Worm (Caenorhabditis elegans) whole organism, midembryonic: ENCODE results near the gene arrd-1.

Experiments used
- T22C8.4 ChIP-seq: fragments of 200-800 bp; sonication (Bioruptor generic); IDR thresholded peaks from 2 replicates; pipeline ENCODE4 v1.3.6; 2022; ENCODE audit warnings: missing genetic modification characterization, missing compliant biosample characterization
- cog-1 ChIP-seq: sonication (generic microtip); optimal IDR thresholded peaks from 2 replicates; lab custom pipeline; 2016; ENCODE audit warnings: missing genetic modification characterization, missing compliant biosample characterization
- flt-1 ChIP-seq: fragments of 200-800 bp; sonication (Bioruptor generic); IDR thresholded peaks from 2 replicates; pipeline ENCODE4 v1.3.6; 2022; ENCODE audit warnings: missing genetic modification characterization, missing compliant biosample characterization
- klf-2 ChIP-seq: fragments of 200-800 bp; sonication (Bioruptor generic); conservative IDR thresholded peaks from 2 replicates; pipeline ENCODE4 v1.3.6; 2022; ENCODE audit warnings: missing genetic modification reagents, missing genetic modification characterization, missing compliant biosample characterization
- med-1 ChIP-seq: sonication (generic microtip); optimal IDR thresholded peaks from 2 replicates; lab custom pipeline; 2017; ENCODE audit warnings: missing genetic modification characterization, mild to moderate bottlenecking, missing compliant biosample characterization, antibody characterized with exemption, missing genetic modification reagents; ENCODE audit not compliant: insufficient read depth
- ref-1 ChIP-seq: fragments of 200-800 bp; sonication (Bioruptor generic); conservative IDR thresholded peaks from 2 replicates; pipeline ENCODE4 v1.3.6; 2022; ENCODE audit warnings: missing genetic modification reagents, missing genetic modification characterization, missing compliant biosample characterization
- tab-1 ChIP-seq: fragments of 200-800 bp; sonication (Bioruptor generic); IDR thresholded peaks from 2 replicates; pipeline ENCODE4 v1.3.6; 2022; ENCODE audit warnings: missing genetic modification characterization, missing compliant biosample characterization
- ztf-23 ChIP-seq: fragments of 200-800 bp; sonication (Bioruptor generic); IDR thresholded peaks from 2 replicates; pipeline ENCODE4 v1.3.6; 2022; ENCODE audit warnings: missing genetic modification reagents, missing genetic modification characterization, missing compliant biosample characterization
- ztf-29 ChIP-seq: fragments of 200-800 bp; sonication (Bioruptor generic); IDR thresholded peaks from 2 replicates; pipeline ENCODE4 v1.3.6; 2022; ENCODE audit warnings: missing genetic modification reagents, missing genetic modification characterization, missing compliant biosample characterization

The arrd-1 gene

DNA sequence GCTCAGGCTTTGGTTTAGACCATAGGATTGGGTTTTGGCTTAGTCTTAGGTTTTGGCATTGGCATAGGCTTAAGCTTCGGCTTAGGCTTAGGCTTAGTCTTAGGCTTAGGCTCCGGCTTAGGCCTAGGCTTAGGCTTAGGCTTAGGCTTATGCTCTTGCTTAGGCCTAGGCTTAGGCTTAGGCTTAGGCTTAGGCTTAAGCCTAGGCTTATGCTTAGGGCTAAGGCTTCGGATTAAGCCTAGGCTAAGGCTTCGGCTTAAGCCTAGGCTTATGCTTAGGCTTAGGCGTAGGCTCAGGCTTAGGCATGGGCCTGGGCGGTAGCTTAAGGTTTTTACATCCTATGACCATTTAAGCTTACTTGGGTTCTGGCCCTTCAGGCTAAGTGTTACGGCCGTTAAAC is 24.0 kb downstream of the arrd-1 start:
- TF ChIP-seq ztf-29 = peak; percentile 29; the same call in 1 of the 2 replicates
- TF ChIP-seq tab-1 (GFP tag; lab: Robert Waterston, UW) = no peak
- TF ChIP-seq ref-1 (GFP tag; lab: Robert Waterston, UW) = no peak
- no peak for TF ChIP-seq klf-2

DNA sequence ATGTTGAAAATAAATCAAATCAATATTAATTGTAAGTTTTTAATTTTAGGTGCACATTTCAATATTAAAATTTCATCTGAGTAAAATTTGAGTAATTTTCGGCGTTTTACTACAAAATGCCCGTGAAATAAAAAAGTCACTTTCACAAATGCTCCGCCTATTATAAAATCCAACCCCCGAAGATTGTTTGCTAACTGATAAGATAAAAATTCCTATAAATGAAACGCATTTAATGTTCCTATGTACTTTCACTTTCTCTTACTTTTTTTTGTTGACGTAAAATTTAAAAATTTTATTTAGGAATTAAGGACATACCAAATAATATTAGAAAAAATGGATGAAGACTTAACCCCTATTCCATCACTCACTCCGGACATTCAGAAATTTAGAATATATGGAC is 31.1 kb downstream of the arrd-1 start, which contains the start of gene sdz-24:
Gene sdz-24 (plus strand): TSS at position 301 of the 400 bp plus-strand sequence.
- TF ChIP-seq ref-1 (GFP tag; lab: Robert Waterston, UW) = no peak
- no peak for TF ChIP-seq med-1 (GFP tag; lab: Kevin White, UChicago)
- no peak for TF ChIP-seq ztf-29
- no peak for TF ChIP-seq cog-1 (tag; lab: Kevin White, UChicago)
- TF ChIP-seq tab-1 (GFP tag; lab: Robert Waterston, UW) = no peak
- TF ChIP-seq ztf-23 = no peak
- no peak for TF ChIP-seq T22C8.4 (GFP tag; lab: Robert Waterston, UW)
- no peak for TF ChIP-seq flt-1 (GFP tag; lab: Robert Waterston, UW)
- no peak for TF ChIP-seq klf-2

DNA sequence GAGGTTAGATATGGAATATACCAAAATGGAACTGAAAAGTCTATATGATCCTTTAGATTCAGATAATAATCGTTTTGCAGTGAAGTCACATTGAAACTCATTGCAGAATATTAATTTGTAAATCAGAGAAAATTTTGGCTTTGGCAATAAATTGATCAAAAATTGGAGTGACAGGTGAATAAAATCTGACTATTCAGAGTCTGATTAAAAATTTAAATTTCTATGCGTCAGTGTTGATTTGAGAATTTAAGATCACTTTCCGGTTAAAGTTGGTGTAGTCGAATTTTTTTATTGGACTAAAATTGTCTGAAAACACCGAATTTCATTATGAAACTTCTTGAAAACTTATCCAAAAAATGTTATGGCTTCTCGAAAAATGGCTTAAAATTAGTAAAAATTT is 34.4 kb downstream of the arrd-1 start, which contains the start of gene sri-45:
Gene sri-45 (minus strand): TSS at position 101 of the 400 bp plus-strand sequence.
- TF ChIP-seq ztf-29 (no peak), med-1 (GFP tag; lab: Kevin White, UChicago) (no peak), cog-1 (tag; lab: Kevin White, UChicago) (no peak), klf-2 (no peak), T22C8.4 (GFP tag; lab: Robert Waterston, UW) (no peak), tab-1 (GFP tag; lab: Robert Waterston, UW) (no peak), ztf-23 (no peak), ref-1 (GFP tag; lab: Robert Waterston, UW) (no peak), flt-1 (GFP tag; lab: Robert Waterston, UW) (no peak)

DNA sequence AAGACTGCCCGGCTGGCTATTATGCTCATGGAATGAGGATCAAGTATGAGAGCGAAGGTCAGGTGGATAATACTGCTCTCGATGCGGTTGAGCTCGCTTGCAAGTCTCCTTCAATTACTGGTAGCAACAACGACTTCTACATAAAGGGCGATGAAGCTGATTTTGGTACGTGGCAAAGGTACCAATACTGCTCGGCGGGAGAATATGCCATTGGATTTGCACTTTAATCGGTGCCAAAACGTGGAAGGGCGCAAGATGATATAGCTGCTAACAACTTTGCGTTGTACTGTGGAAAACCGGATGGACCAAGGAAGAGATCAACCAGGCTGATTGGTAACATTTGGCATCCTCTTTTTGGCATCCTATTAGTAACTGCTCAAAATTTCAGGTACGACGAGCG is 40.6 kb downstream of the arrd-1 start:
- TF ChIP-seq tab-1 (GFP tag; lab: Robert Waterston, UW) (no peak), T22C8.4 (GFP tag; lab: Robert Waterston, UW) (no peak), klf-2 (no peak), flt-1 (GFP tag; lab: Robert Waterston, UW) (no peak), ref-1 (GFP tag; lab: Robert Waterston, UW) (no peak), med-1 (GFP tag; lab: Kevin White, UChicago) (no peak), cog-1 (tag; lab: Kevin White, UChicago) (no peak), ztf-29 (no peak), ztf-23 (no peak)

DNA sequence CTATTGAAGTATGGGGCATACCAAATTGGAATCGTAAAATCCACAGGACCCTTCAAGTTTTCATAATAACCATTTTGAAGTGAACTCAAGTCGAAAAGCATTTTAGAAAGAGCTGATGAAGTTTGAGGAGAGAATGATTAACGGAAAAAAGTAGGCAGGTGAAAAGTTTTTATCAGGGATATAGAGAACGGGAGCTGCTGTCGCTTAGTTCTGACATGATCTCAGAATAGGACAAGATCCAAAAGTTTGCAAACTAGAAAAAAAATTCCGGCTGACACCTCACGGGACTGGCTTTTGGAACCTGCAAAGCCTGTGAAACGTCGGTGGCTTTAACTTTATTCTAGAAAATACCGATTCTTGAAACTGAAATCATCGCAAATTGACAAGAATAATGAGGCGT is 43.7 kb downstream of the arrd-1 start, which contains the start of gene sri-46:
Gene sri-46 (minus strand): TSS at position 101 of the 400 bp plus-strand sequence.
- TF ChIP-seq ref-1 (GFP tag; lab: Robert Waterston, UW) = no peak
- no peak for TF ChIP-seq ztf-29
- no peak for TF ChIP-seq flt-1 (GFP tag; lab: Robert Waterston, UW)
- TF ChIP-seq klf-2 = no peak
- TF ChIP-seq cog-1 (tag; lab: Kevin White, UChicago) = no peak
- TF ChIP-seq T22C8.4 (GFP tag; lab: Robert Waterston, UW) = no peak
- TF ChIP-seq tab-1 (GFP tag; lab: Robert Waterston, UW) = no peak
- TF ChIP-seq med-1 (GFP tag; lab: Kevin White, UChicago) = no peak
- TF ChIP-seq ztf-23 = no peak

DNA sequence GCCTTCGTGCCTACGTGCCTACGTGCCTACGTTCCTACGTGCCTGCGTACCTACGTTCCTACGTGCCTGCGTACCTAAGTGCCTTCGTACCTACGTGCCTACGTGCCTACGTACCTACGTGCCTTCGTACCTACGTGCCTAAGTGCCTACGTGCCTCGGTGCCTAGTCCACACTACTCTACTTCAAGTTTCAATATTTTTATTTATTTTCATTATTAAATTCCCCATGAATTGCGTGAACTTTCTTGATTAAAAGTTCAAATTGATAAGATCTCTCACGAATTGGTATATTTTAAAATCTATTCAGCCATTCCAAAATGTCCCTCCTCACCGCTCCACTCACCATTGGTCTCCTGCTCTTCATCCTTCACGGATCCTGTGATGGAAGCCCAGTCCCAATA is 46.8 kb downstream of the arrd-1 start, which contains the start of gene Y39F10C.3:
Gene Y39F10C.3 (plus strand): TSS at position 301 of the 400 bp plus-strand sequence.
- TF ChIP-seq ztf-23 (no peak), flt-1 (GFP tag; lab: Robert Waterston, UW) (no peak), ref-1 (GFP tag; lab: Robert Waterston, UW) (no peak), cog-1 (tag; lab: Kevin White, UChicago) (no peak), T22C8.4 (GFP tag; lab: Robert Waterston, UW) (no peak), ztf-29 (no peak), klf-2 (no peak), tab-1 (GFP tag; lab: Robert Waterston, UW) (no peak), med-1 (GFP tag; lab: Kevin White, UChicago) (no peak)

DNA sequence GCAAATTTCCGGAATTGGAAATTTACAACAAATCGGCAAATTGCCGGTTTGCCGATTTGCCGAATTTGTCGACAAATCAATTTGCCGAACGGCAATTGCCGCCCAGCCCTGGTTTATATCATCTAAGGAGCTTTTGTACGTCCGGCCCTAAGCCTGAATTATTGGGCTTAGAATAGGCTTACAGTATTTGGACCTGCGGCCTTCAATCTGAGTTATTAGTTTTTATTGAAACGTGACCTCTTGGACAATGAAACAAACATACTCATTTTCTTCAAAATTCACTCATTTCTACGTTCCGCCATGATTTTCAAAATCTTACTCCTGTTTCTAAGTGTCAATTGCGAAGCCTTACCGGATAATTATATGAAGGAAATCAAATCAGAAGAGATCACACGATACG is 48.0 kb downstream of the arrd-1 start, which contains the start of gene Y39F10C.1:
Gene Y39F10C.1 (plus strand): TSS at position 301 of the 400 bp plus-strand sequence.
- TF ChIP-seq klf-2 (no peak), tab-1 (GFP tag; lab: Robert Waterston, UW) (no peak), ztf-29 (no peak), ztf-23 (no peak), med-1 (GFP tag; lab: Kevin White, UChicago) (no peak), T22C8.4 (GFP tag; lab: Robert Waterston, UW) (no peak), cog-1 (tag; lab: Kevin White, UChicago) (no peak), flt-1 (GFP tag; lab: Robert Waterston, UW) (no peak), ref-1 (GFP tag; lab: Robert Waterston, UW) (no peak)

DNA sequence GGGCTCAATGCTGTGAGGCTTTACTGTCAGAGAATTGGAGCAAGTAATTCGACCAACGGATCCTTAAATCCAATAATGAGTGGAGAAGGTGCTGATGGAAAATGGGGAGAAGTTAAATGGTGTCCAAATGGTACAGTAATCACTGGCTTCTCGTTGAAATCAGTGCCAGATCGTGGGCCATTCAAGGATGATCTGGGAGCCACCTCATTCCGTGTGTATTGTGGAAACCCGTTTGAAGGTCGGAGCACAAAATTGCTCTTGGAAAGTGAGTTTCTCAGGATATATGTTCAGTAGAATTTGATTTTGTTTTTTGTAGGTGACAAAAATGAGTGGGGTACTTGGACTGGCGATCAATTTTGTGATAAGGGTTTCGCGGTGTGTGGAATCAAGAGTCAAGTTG is 48.5 kb downstream of the arrd-1 start:
- TF ChIP-seq ref-1 (GFP tag; lab: Robert Waterston, UW) (no peak), T22C8.4 (GFP tag; lab: Robert Waterston, UW) (no peak), ztf-23 (no peak), flt-1 (GFP tag; lab: Robert Waterston, UW) (no peak), cog-1 (tag; lab: Kevin White, UChicago) (no peak), klf-2 (no peak), tab-1 (GFP tag; lab: Robert Waterston, UW) (no peak), ztf-29 (no peak), med-1 (GFP tag; lab: Kevin White, UChicago) (no peak)
